Worm (Caenorhabditis elegans) whole organism, L2 larva: ENCODE measurements around the gene F32G8.3.

Experiments
- F13H6.1 ChIP-seq: sonication (generic microtip); optimal IDR thresholded peaks from 2 replicates; lab custom pipeline; 2016; ENCODE audit warnings: missing genetic modification characterization, missing compliant biosample characterization
- R02D3.7 ChIP-seq: fragments of 150-350 bp; optimal IDR thresholded peaks from 2 replicates; lab custom pipeline; 2014; ENCODE audit warnings: missing biosample characterization, missing genetic modification characterization
- Y55F3AM.14 ChIP-seq: fragments of 200-800 bp; sonication (Bioruptor generic); optimal IDR thresholded peaks from 2 replicates; lab custom pipeline; 2018; ENCODE audit warnings: mild to moderate bottlenecking, missing genetic modification characterization, missing compliant biosample characterization
- ZK546.5 ChIP-seq: sonication (generic microtip); optimal IDR thresholded peaks from 2 replicates; lab custom pipeline; 2017; ENCODE audit warnings: missing biosample characterization, missing genetic modification characterization
- alr-1 ChIP-seq: fragments of 150-350 bp; optimal IDR thresholded peaks from 2 replicates; lab custom pipeline; 2014; ENCODE audit warnings: missing biosample characterization, missing genetic modification characterization
- ama-1 ChIP-seq: fragments of 150-350 bp; optimal IDR thresholded peaks from 2 replicates; lab custom pipeline; 2018; ENCODE audit warnings: inconsistent platforms
- blmp-1 ChIP-seq: sonication (generic microtip); optimal IDR thresholded peaks from 2 replicates; lab custom pipeline; 2017; ENCODE audit warnings: missing genetic modification characterization, mild to moderate bottlenecking, missing compliant biosample characterization, antibody characterized with exemption, moderate library complexity; ENCODE audit not compliant: insufficient read depth
- ceh-82 ChIP-seq: fragments of 150-350 bp; optimal IDR thresholded peaks from 2 replicates; lab custom pipeline; 2014; ENCODE audit warnings: missing biosample characterization, missing genetic modification characterization
- crh-2 ChIP-seq: sonication (generic microtip); optimal IDR thresholded peaks from 2 replicates; lab custom pipeline; 2017; ENCODE audit warnings: missing biosample characterization, missing genetic modification characterization
- egl-27 ChIP-seq: sonication (generic microtip); optimal IDR thresholded peaks from 3 replicates; lab custom pipeline; 2017; ENCODE audit warnings: missing biosample characterization, missing genetic modification reagents, missing genetic modification characterization
- elt-1 ChIP-seq: fragments of 150-350 bp; optimal IDR thresholded peaks from 2 replicates; lab custom pipeline; 2014; ENCODE audit warnings: missing biosample characterization, missing genetic modification characterization
- fos-1 ChIP-seq: fragments of 150-350 bp; optimal IDR thresholded peaks from 2 replicates; lab custom pipeline; 2014; ENCODE audit warnings: missing biosample characterization, missing genetic modification characterization
- gmeb-1 ChIP-seq: fragments of 150-350 bp; optimal IDR thresholded peaks from 2 replicates; lab custom pipeline; 2014; ENCODE audit warnings: missing biosample characterization, missing genetic modification characterization
- lin-13 ChIP-seq: fragments of 150-350 bp; optimal IDR thresholded peaks from 2 replicates; lab custom pipeline; 2014; ENCODE audit warnings: missing biosample characterization, missing genetic modification reagents, missing genetic modification characterization
- lin-39 ChIP-seq: fragments of 150-350 bp; optimal IDR thresholded peaks from 2 replicates; lab custom pipeline; 2014; ENCODE audit warnings: missing biosample characterization, missing genetic modification reagents, missing genetic modification characterization
- mab-5 ChIP-seq: fragments of 150-350 bp; optimal IDR thresholded peaks from 2 replicates; lab custom pipeline; 2014; ENCODE audit warnings: missing biosample characterization, missing genetic modification characterization
- mbf-1 ChIP-seq: sonication (generic microtip); optimal IDR thresholded peaks from 2 replicates; lab custom pipeline; 2017; ENCODE audit warnings: missing biosample characterization, missing genetic modification characterization
- nhr-11 ChIP-seq: fragments of 150-350 bp; optimal IDR thresholded peaks from 2 replicates; lab custom pipeline; 2014; ENCODE audit warnings: missing biosample characterization, missing genetic modification characterization
- nhr-129 ChIP-seq: fragments of 150-350 bp; optimal IDR thresholded peaks from 2 replicates; lab custom pipeline; 2014; ENCODE audit warnings: missing biosample characterization, missing genetic modification characterization
- nhr-21 ChIP-seq: fragments of 150-350 bp; optimal IDR thresholded peaks from 2 replicates; lab custom pipeline; 2014; ENCODE audit warnings: missing biosample characterization, missing genetic modification characterization
- nhr-23 ChIP-seq: fragments of 150-350 bp; optimal IDR thresholded peaks from 2 replicates; lab custom pipeline; 2014; ENCODE audit warnings: missing biosample characterization, missing genetic modification reagents, missing genetic modification characterization
- nhr-237 ChIP-seq: fragments of 150-350 bp; optimal IDR thresholded peaks from 2 replicates; lab custom pipeline; 2014; ENCODE audit warnings: missing biosample characterization, missing genetic modification characterization
- nhr-77 ChIP-seq: fragments of 150-350 bp; optimal IDR thresholded peaks from 2 replicates; lab custom pipeline; 2014; ENCODE audit warnings: missing biosample characterization, missing genetic modification characterization
- peb-1 ChIP-seq: fragments of 150-350 bp; optimal IDR thresholded peaks from 2 replicates; lab custom pipeline; 2014; ENCODE audit warnings: missing biosample characterization, missing genetic modification characterization
- sem-4 ChIP-seq: fragments of 150-350 bp; optimal IDR thresholded peaks from 2 replicates; lab custom pipeline; 2014; ENCODE audit warnings: missing biosample characterization, missing genetic modification reagents, missing genetic modification characterization
- skn-1 ChIP-seq: sonication (generic microtip); optimal IDR thresholded peaks from 2 replicates; lab custom pipeline; 2017; ENCODE audit warnings: missing biosample characterization, missing genetic modification characterization
- sma-9 ChIP-seq, 2 experiments: fragments of 150-350 bp in 1 of 2; sonication (generic microtip) in 1 of 2; optimal IDR thresholded peaks; 2 replicates each; lab custom pipeline; 2014 to 2016; ENCODE audit warnings: missing genetic modification characterization in 2 of 2, mild to moderate bottlenecking in 1 of 2, missing biosample characterization in 1 of 2, missing compliant biosample characterization in 1 of 2, missing genetic modification reagents in 1 of 2, moderate library complexity in 1 of 2
- snpc-4 ChIP-seq: fragments of 150-350 bp; optimal IDR thresholded peaks from 2 replicates; lab custom pipeline; 2014; ENCODE audit warnings: missing biosample characterization, missing genetic modification characterization
- unc-55 ChIP-seq: fragments of 150-350 bp; sonication (generic microtip); optimal IDR thresholded peaks from 3 replicates; lab custom pipeline; 2014; ENCODE audit warnings: missing biosample characterization, missing genetic modification reagents, missing genetic modification characterization
- zag-1 ChIP-seq: fragments of 150-350 bp; optimal IDR thresholded peaks from 2 replicates; lab custom pipeline; 2014; ENCODE audit warnings: missing biosample characterization, missing genetic modification characterization
- ztf-11 ChIP-seq: sonication (generic microtip); optimal IDR thresholded peaks from 2 replicates; lab custom pipeline; 2017; ENCODE audit warnings: missing biosample characterization, missing genetic modification characterization

The F32G8.3 gene

ce11 chrV:10592479-10592878, 37.3 kb upstream of the F32G8.3 start, which contains the start of gene T21C9.9:
T21C9.9 (minus strand) TSS chrV:10592579.
- TF ChIP-seq ZK546.5, result no peak
- TF ChIP-seq mbf-1 (tag; lab: Kevin White, UChicago), result no peak
- no peak for TF ChIP-seq mab-5 (tag; lab: Kevin White, UChicago)
- no peak for TF ChIP-seq snpc-4
- TF ChIP-seq nhr-11 (tag; lab: Kevin White, UChicago), result no peak
- TF ChIP-seq nhr-21 (tag; lab: Kevin White, UChicago), result no peak
- no peak for TF ChIP-seq nhr-237
- TF ChIP-seq ceh-82 (tag; lab: Kevin White, UChicago), result no peak
- no peak for TF ChIP-seq lin-39
- no peak for TF ChIP-seq fos-1 (tag; lab: Kevin White, UChicago)
- no peak for TF ChIP-seq peb-1 (tag; lab: Kevin White, UChicago)
- no peak for TF ChIP-seq alr-1 (tag; lab: Kevin White, UChicago)
- no peak for TF ChIP-seq elt-1 (tag; lab: Kevin White, UChicago)
- no peak for TF ChIP-seq ama-1 (lab: Kevin White, UChicago)
- no peak for TF ChIP-seq zag-1 (tag; lab: Kevin White, UChicago)
- no peak for TF ChIP-seq sem-4 (tag; lab: Kevin White, UChicago)
- TF ChIP-seq egl-27 (tag; lab: Kevin White, UChicago), result no peak
- no peak for TF ChIP-seq nhr-23 (tag; lab: Kevin White, UChicago)
- TF ChIP-seq lin-13 (GFP tag; lab: Kevin White, UChicago), result no peak

ce11 chrV:10589774-10590528, 34.8 kb upstream of the F32G8.3 start, which contains the start of gene ttr-23:
ttr-23 (minus strand) TSS chrV:10589860.
- TF ChIP-seq fos-1 (tag; lab: Kevin White, UChicago) (peak; percentile 44), ztf-11 (tag; lab: Kevin White, UChicago) (no peak), nhr-237 (no peak), F13H6.1 (tag; lab: Kevin White, UChicago) (no peak), crh-2 (tag; lab: Kevin White, UChicago) (peak; percentile 32), nhr-129 (tag; lab: Kevin White, UChicago) (peak; percentile 54), unc-55 (GFP tag; lab: Kevin White, UChicago) (no peak), ama-1 (lab: Kevin White, UChicago) (no peak)

- no peak for TF ChIP-seq Y55F3AM.14
- TF ChIP-seq zag-1 (tag; lab: Kevin White, UChicago), result no peak
- no peak for TF ChIP-seq skn-1
- no peak for TF ChIP-seq elt-1 (tag; lab: Kevin White, UChicago)
- TF ChIP-seq peb-1 (tag; lab: Kevin White, UChicago), result no peak
- no peak for TF ChIP-seq alr-1 (tag; lab: Kevin White, UChicago)
- TF ChIP-seq R02D3.7 (tag; lab: Kevin White, UChicago), result no peak
- no peak for TF ChIP-seq mab-5 (tag; lab: Kevin White, UChicago)
These were observed 33.6 kb upstream of the F32G8.3 start, which contains the start of gene srg-32 for ce11 chrV:10588694-10589093. srg-32 (minus strand) TSS chrV:10588794.

ce11 chrV:10581837-10582300, 26.7 kb upstream of the F32G8.3 start, which contains the start of gene T21C9.6:
T21C9.6 (plus strand) TSS chrV:10581887.
- TF ChIP-seq fos-1 (tag; lab: Kevin White, UChicago) (peak; percentile 30), gmeb-1 (tag; lab: Kevin White, UChicago) (no peak)

ce11 chrV:10580638-10581037, 25.5 kb upstream of the F32G8.3 start:
- TF ChIP-seq elt-1 (tag; lab: Kevin White, UChicago) (no peak), lin-39 (no peak), fos-1 (tag; lab: Kevin White, UChicago) (peak; percentile 83), skn-1 (peak; percentile 46), unc-55 (GFP tag; lab: Kevin White, UChicago) (no peak), sem-4 (tag; lab: Kevin White, UChicago) (no peak), blmp-1 (tag; lab: Kevin White, UChicago) (no peak), crh-2 (tag; lab: Kevin White, UChicago) (peak; percentile 23), nhr-77 (tag; lab: Kevin White, UChicago) (no peak), sma-9 (GFP tag; optimal IDR thresholded peaks at IDR 0.05; lab: Kevin White, UChicago) (peak; percentile 32), sma-9 (tag; optimal IDR thresholded peaks at IDR 0.05; lab: Kevin White, UChicago) (no peak), gmeb-1 (tag; lab: Kevin White, UChicago) (peak; percentile 5)
